Fruit fly (Drosophila melanogaster) S2 (cell line): ENCODE results near the gene CG10866.
A peak's percentile ranks its signal among the peaks of the same experiment; 100 is the strongest.

Experiments used
- CG8478 ChIP-seq: fragments of >200 bp; optimal IDR thresholded peaks from 2 replicates; lab custom pipeline; 2018
- CTCF ChIP-seq, 2 experiments: fragments of >200 bp; optimal IDR thresholded peaks; 2 replicates each; lab custom pipeline; 2018

The CG10866 gene

dm6 chr3L:3928205-3928942 lies 9.4 kb downstream of the CG10866 start:
- TF ChIP-seq CG8478 (lab: Kevin White, UChicago) (no peak), CTCF (optimal IDR thresholded peaks at IDR 0.05; lab: Kevin White, UChicago) (no peak)

dm6 chr3L:3927462-3927861 lies 10.3 kb downstream of the CG10866 start:
- TF ChIP-seq CG8478 (lab: Kevin White, UChicago) (no peak), CTCF (optimal IDR thresholded peaks at IDR 0.05; lab: Kevin White, UChicago) (no peak)

dm6 chr3L:3926191-3926765 lies 11.5 kb downstream of the CG10866 start:
- no peak for TF ChIP-seq CTCF (optimal IDR thresholded peaks at IDR 0.05; lab: Kevin White, UChicago)
- TF ChIP-seq CG8478 (lab: Kevin White, UChicago), result no peak

dm6 chr3L:3925487-3925886 lies 12.3 kb downstream of the CG10866 start:
- TF ChIP-seq CG8478 (lab: Kevin White, UChicago), result no peak
- no peak for TF ChIP-seq CTCF (optimal IDR thresholded peaks at IDR 0.05; lab: Kevin White, UChicago)

- no peak for TF ChIP-seq CTCF (optimal IDR thresholded peaks at IDR 0.05; lab: Kevin White, UChicago)
- no peak for TF ChIP-seq CG8478 (lab: Kevin White, UChicago)
Observed at dm6 chr3L:3923631-3924274, 14.0 kb downstream of the CG10866 start.

dm6 chr3L:3912134-3912533 lies 25.7 kb downstream of the CG10866 start:
- TF ChIP-seq CG8478 (lab: Kevin White, UChicago) (no peak), CTCF (optimal IDR thresholded peaks at IDR 0.05; lab: Kevin White, UChicago) (no peak)

- no peak for TF ChIP-seq CG8478 (lab: Kevin White, UChicago)
Observed at dm6 chr3L:3909831-3910230, 28.0 kb downstream of the CG10866 start, which contains the start of gene mge. Gene mge (minus strand): TSS chr3L:3909931.

dm6 chr3L:3908838-3909810 lies 28.7 kb downstream of the CG10866 start:
- TF ChIP-seq CG8478 (lab: Kevin White, UChicago), result no peak
- TF ChIP-seq CTCF (optimal IDR thresholded peaks at IDR 0.05; lab: Kevin White, UChicago), result no peak

dm6 chr3L:3905111-3905510 lies 32.7 kb downstream of the CG10866 start, which contains the start of gene ida:
Gene ida (plus strand): TSS chr3L:3905344.
- TF ChIP-seq CTCF (optimal IDR thresholded peaks at IDR 0.05; lab: Kevin White, UChicago) (peak in 1 of 2 experiments; percentile 27), CG8478 (lab: Kevin White, UChicago) (no peak)

- TF ChIP-seq CTCF (optimal IDR thresholded peaks at IDR 0.05; lab: Kevin White, UChicago) (no peak), CG8478 (lab: Kevin White, UChicago) (no peak)
Observed at dm6 chr3L:3903301-3903700, 34.5 kb downstream of the CG10866 start, which contains the start of gene Sc2. Gene Sc2 (plus strand): TSS chr3L:3903492.

- no peak for TF ChIP-seq CTCF (optimal IDR thresholded peaks at IDR 0.05; lab: Kevin White, UChicago)
- no peak for TF ChIP-seq CG8478 (lab: Kevin White, UChicago)
Observed at dm6 chr3L:3902491-3903198, 35.1 kb downstream of the CG10866 start, which contains the start of gene Ubi-p63E. Gene Ubi-p63E (minus strand): TSS chr3L:3903184.

- TF ChIP-seq CG8478 (lab: Kevin White, UChicago) (no peak), CTCF (optimal IDR thresholded peaks at IDR 0.05; lab: Kevin White, UChicago) (no peak)
Observed at dm6 chr3L:3901865-3902490, 35.8 kb downstream of the CG10866 start.

dm6 chr3L:3898978-3899377 lies 38.8 kb downstream of the CG10866 start, which contains the start of gene Ccz1:
Gene Ccz1 (minus strand): TSS chr3L:3899156.
- no peak for TF ChIP-seq CG8478 (lab: Kevin White, UChicago)
- no peak for TF ChIP-seq CTCF (optimal IDR thresholded peaks at IDR 0.05; lab: Kevin White, UChicago)
